Fruit fly (Drosophila melanogaster) whole organism, embryonic: ENCODE measurements around the gene CG5846.

Source experiments
- Bgb ChIP-seq: fragments of 200-800 bp; sonication (Bioruptor generic); IDR thresholded peaks from 2 replicates; pipeline ENCODE4 v1.3.6; 2022; ENCODE audit warnings: missing biosample characterization, missing genetic modification characterization; ENCODE audit not compliant: partially characterized antibody
- CG10321 ChIP-seq: fragments of 200-800 bp; sonication (Bioruptor generic); IDR thresholded peaks from 2 replicates; pipeline ENCODE4 v1.3.6; 2022; ENCODE audit warnings: missing biosample characterization, missing genetic modification characterization
- CG10543 ChIP-seq: fragments of 200-800 bp; sonication (Bioruptor generic); optimal IDR thresholded peaks from 3 replicates; lab custom pipeline; 2017; ENCODE audit warnings: missing biosample characterization, mild to moderate bottlenecking, missing genetic modification characterization, moderate library complexity
- CG11560 ChIP-seq: fragments of 200-800 bp; sonication (Bioruptor generic); IDR thresholded peaks from 3 replicates; pipeline ENCODE4 v1.3.6; 2022; ENCODE audit warnings: missing biosample characterization, missing genetic modification characterization
- CG15696 ChIP-seq: fragments of 200-800 bp; sonication (Bioruptor generic); optimal IDR thresholded peaks from 2 replicates; lab custom pipeline; 2019; ENCODE audit warnings: missing biosample characterization, mild to moderate bottlenecking, missing genetic modification characterization, moderate library complexity
- CG18262 ChIP-seq: fragments of 200-800 bp; optimal IDR thresholded peaks from 3 replicates; lab custom pipeline; 2019; ENCODE audit warnings: missing biosample characterization, mild to moderate bottlenecking, missing genetic modification characterization, moderate library complexity
- CG2116 ChIP-seq: fragments of 200-800 bp; sonication (Bioruptor generic); optimal IDR thresholded peaks from 3 replicates; lab custom pipeline; 2018; ENCODE audit warnings: missing biosample characterization, mild to moderate bottlenecking, missing genetic modification characterization
- CG30020 ChIP-seq: fragments of 200-800 bp; optimal IDR thresholded peaks from 2 replicates; lab custom pipeline; 2019; ENCODE audit warnings: missing biosample characterization, mild to moderate bottlenecking, missing genetic modification characterization, moderate library complexity
- CG32772 ChIP-seq: fragments of 200-800 bp; sonication (Bioruptor generic); IDR thresholded peaks from 2 replicates; pipeline ENCODE4 v1.3.6; 2022; ENCODE audit warnings: missing biosample characterization, missing genetic modification characterization
- CG34224 ChIP-seq: fragments of 200-800 bp; sonication (Bioruptor generic); IDR thresholded peaks from 3 replicates; pipeline ENCODE4 v1.3.6; 2022; ENCODE audit warnings: missing biosample characterization, missing genetic modification characterization; ENCODE audit not compliant: partially characterized antibody
- CG4360 ChIP-seq: fragments of 200-800 bp; sonication (Bioruptor generic); IDR thresholded peaks from 2 replicates; pipeline ENCODE4 v1.3.6; 2022; ENCODE audit warnings: missing biosample characterization, missing genetic modification characterization
- CG4617 ChIP-seq: fragments of 200-800 bp; sonication (Bioruptor generic); optimal IDR thresholded peaks from 3 replicates; lab custom pipeline; 2016; ENCODE audit warnings: missing biosample characterization, missing genetic modification characterization, borderline replicate concordance
- CG4707 ChIP-seq: fragments of 200-800 bp; sonication (Bioruptor generic); optimal IDR thresholded peaks from 2 replicates; lab custom pipeline; 2018; ENCODE audit warnings: missing biosample characterization, mild to moderate bottlenecking, missing genetic modification characterization, moderate library complexity
- CG4730 ChIP-seq: fragments of 200-800 bp; sonication (Bioruptor generic); IDR thresholded peaks from 2 replicates; pipeline ENCODE4 v1.3.6; 2022; ENCODE audit warnings: missing biosample characterization, missing genetic modification characterization
- CG4854 ChIP-seq: fragments of 200-800 bp; sonication (Bioruptor generic); optimal IDR thresholded peaks from 2 replicates; lab custom pipeline; 2016; ENCODE audit warnings: missing biosample characterization, missing genetic modification characterization, inconsistent platforms
- CG6254 ChIP-seq: fragments of 200-800 bp; sonication (Bioruptor generic); optimal IDR thresholded peaks from 3 replicates; lab custom pipeline; 2017; ENCODE audit warnings: mild to moderate bottlenecking, missing biosample characterization, missing genetic modification reagents, missing genetic modification characterization
- CG6854 ChIP-seq: fragments of 200-800 bp; sonication (Bioruptor generic); optimal IDR thresholded peaks from 3 replicates; lab custom pipeline; 2017; ENCODE audit warnings: missing biosample characterization, mild to moderate bottlenecking, missing genetic modification characterization
- CG7357 ChIP-seq: fragments of 200-800 bp; sonication (Bioruptor generic); IDR thresholded peaks from 3 replicates; pipeline ENCODE4 v1.3.6; 2022; ENCODE audit warnings: missing biosample characterization, missing genetic modification characterization
- Dip2 ChIP-seq: fragments of 200-800 bp; sonication (Bioruptor generic); IDR thresholded peaks from 2 replicates; pipeline ENCODE4 v1.3.6; 2022; ENCODE audit warnings: missing biosample characterization, missing genetic modification characterization
- E2f2 ChIP-seq: fragments of 200-800 bp; sonication (Bioruptor generic); IDR thresholded peaks from 2 replicates; pipeline ENCODE4 v1.3.6; 2022; ENCODE audit warnings: missing biosample characterization, missing genetic modification characterization
- HLH54F ChIP-seq: fragments of 200-800 bp; sonication (Bioruptor generic); optimal IDR thresholded peaks from 3 replicates; lab custom pipeline; 2016; ENCODE audit warnings: missing biosample characterization, missing genetic modification characterization
- Hsf ChIP-seq: fragments of 200-800 bp; sonication (Bioruptor generic); optimal IDR thresholded peaks from 3 replicates; lab custom pipeline; 2016; ENCODE audit warnings: missing biosample characterization, missing genetic modification characterization
- Lim3 ChIP-seq: fragments of 200-800 bp; sonication (Bioruptor generic); IDR thresholded peaks from 2 replicates; pipeline ENCODE4 v1.3.6; 2022; ENCODE audit warnings: missing biosample characterization, missing genetic modification characterization
- Lpt ChIP-seq: fragments of >200 bp; optimal IDR thresholded peaks from 2 replicates; lab custom pipeline; 2018; ENCODE audit warnings: missing biosample characterization, missing genetic modification characterization
- MBD-R2 ChIP-seq: fragments of 200-800 bp; sonication (Bioruptor generic); IDR thresholded peaks from 2 replicates; pipeline ENCODE4 v1.3.6; 2022; ENCODE audit warnings: missing biosample characterization, missing genetic modification characterization
- MTF-1 ChIP-seq: fragments of 200-800 bp; sonication (Bioruptor generic); optimal IDR thresholded peaks from 2 replicates; lab custom pipeline; 2018; ENCODE audit warnings: missing biosample characterization, mild to moderate bottlenecking, missing genetic modification characterization, borderline replicate concordance
- Mad ChIP-seq: fragments of 200-800 bp; sonication (Bioruptor generic); optimal IDR thresholded peaks from 2 replicates; lab custom pipeline; 2016; ENCODE audit warnings: missing biosample characterization, missing genetic modification characterization
- Poxn ChIP-seq: fragments of 200-800 bp; sonication (Bioruptor generic); IDR thresholded peaks from 2 replicates; pipeline ENCODE4 v1.3.6; 2022; ENCODE audit warnings: missing biosample characterization, missing genetic modification characterization
- TFAM ChIP-seq: fragments of 200-800 bp; sonication (Bioruptor generic); optimal IDR thresholded peaks from 2 replicates; lab custom pipeline; 2017; ENCODE audit warnings: missing biosample characterization, missing genetic modification characterization, inconsistent platforms
- Tbp ChIP-seq: fragments of >200 bp; optimal IDR thresholded peaks from 2 replicates; lab custom pipeline; 2018; ENCODE audit warnings: missing biosample characterization, missing genetic modification characterization
- az2 ChIP-seq: fragments of 200-800 bp; sonication (Bioruptor generic); optimal IDR thresholded peaks from 3 replicates; lab custom pipeline; 2016; ENCODE audit warnings: missing biosample characterization, missing genetic modification characterization
- corto ChIP-seq: fragments of 200-800 bp; sonication (Bioruptor generic); optimal IDR thresholded peaks from 2 replicates; lab custom pipeline; 2016; ENCODE audit warnings: missing biosample characterization, mild to moderate bottlenecking, missing genetic modification characterization, moderate library complexity
- crol ChIP-seq: fragments of 200-800 bp; sonication (Bioruptor generic); IDR thresholded peaks from 2 replicates; pipeline ENCODE4 v1.3.6; 2022; ENCODE audit warnings: missing biosample characterization, missing genetic modification characterization
- dan ChIP-seq: fragments of 200-800 bp; sonication (Bioruptor generic); IDR thresholded peaks from 2 replicates; pipeline ENCODE4 v1.3.6; 2022; ENCODE audit warnings: missing biosample characterization, missing genetic modification characterization
- danr ChIP-seq: fragments of 200-800 bp; sonication (Bioruptor generic); IDR thresholded peaks from 2 replicates; pipeline ENCODE4 v1.3.6; 2022; ENCODE audit warnings: missing biosample characterization, missing genetic modification characterization
- gce ChIP-seq: fragments of 200-800 bp; sonication (Bioruptor generic); IDR thresholded peaks from 3 replicates; pipeline ENCODE4 v1.3.6; 2022; ENCODE audit warnings: missing biosample characterization, missing genetic modification characterization
- inv ChIP-seq: fragments of 200-800 bp; sonication (Bioruptor generic); IDR thresholded peaks from 2 replicates; pipeline ENCODE4 v1.3.6; 2022; ENCODE audit warnings: missing biosample characterization, missing genetic modification characterization; ENCODE audit not compliant: partially characterized antibody
- mirr ChIP-seq: fragments of 200-800 bp; sonication (Bioruptor generic); optimal IDR thresholded peaks from 3 replicates; lab custom pipeline; 2018; ENCODE audit warnings: missing biosample characterization, mild to moderate bottlenecking, missing genetic modification characterization
- nau ChIP-seq: fragments of 200-800 bp; sonication (Bioruptor generic); optimal IDR thresholded peaks from 3 replicates; lab custom pipeline; 2017; ENCODE audit warnings: missing biosample characterization, mild to moderate bottlenecking, missing genetic modification characterization, missing genetic modification reagents
- nerfin-1 ChIP-seq: fragments of 200-800 bp; sonication (Bioruptor generic); optimal IDR thresholded peaks from 3 replicates; lab custom pipeline; 2019; ENCODE audit warnings: missing biosample characterization, mild to moderate bottlenecking, missing genetic modification characterization, moderate library complexity
- nom ChIP-seq: fragments of 200-800 bp; sonication (Bioruptor generic); optimal IDR thresholded peaks from 2 replicates; lab custom pipeline; 2017; ENCODE audit warnings: missing biosample characterization, missing genetic modification characterization, mild to moderate bottlenecking, moderate library complexity, missing genetic modification reagents
- odd ChIP-seq: fragments of 200-800 bp; sonication (Bioruptor generic); optimal IDR thresholded peaks from 2 replicates; lab custom pipeline; 2017; ENCODE audit warnings: missing biosample characterization, mild to moderate bottlenecking, missing genetic modification characterization
- pb ChIP-seq: fragments of 200-800 bp; sonication (Bioruptor generic); optimal IDR thresholded peaks from 3 replicates; lab custom pipeline; 2016; ENCODE audit warnings: missing biosample characterization, missing genetic modification characterization
- pnt ChIP-seq: fragments of 200-800 bp; sonication (Bioruptor generic); optimal IDR thresholded peaks from 3 replicates; lab custom pipeline; 2016; ENCODE audit warnings: missing biosample characterization, missing genetic modification characterization
- run ChIP-seq: fragments of 200-800 bp; sonication (Bioruptor generic); optimal IDR thresholded peaks from 3 replicates; lab custom pipeline; 2018; ENCODE audit warnings: missing biosample characterization, mild to moderate bottlenecking, missing genetic modification characterization
- slbo ChIP-seq: fragments of 200-800 bp; sonication (Bioruptor generic); IDR thresholded peaks from 2 replicates; pipeline ENCODE4 v1.3.6; 2022; ENCODE audit warnings: missing biosample characterization, missing genetic modification characterization
- sna ChIP-seq: fragments of 200-800 bp; sonication (Bioruptor generic); IDR thresholded peaks from 2 replicates; pipeline ENCODE4 v1.3.6; 2022; ENCODE audit warnings: missing biosample characterization, missing genetic modification characterization; ENCODE audit not compliant: partially characterized antibody
- sug ChIP-seq: fragments of 200-800 bp; optimal IDR thresholded peaks from 2 replicates; lab custom pipeline; 2019; ENCODE audit warnings: missing biosample characterization, mild to moderate bottlenecking, missing genetic modification characterization, moderate library complexity
- zen ChIP-seq: fragments of 200-800 bp; sonication (Bioruptor generic); optimal IDR thresholded peaks from 3 replicates; lab custom pipeline; 2018; ENCODE audit warnings: missing biosample characterization, mild to moderate bottlenecking, missing genetic modification characterization, moderate library complexity

CG5846 gene

dm6 chr2L:9966983-9967737 lies 10.1 kb upstream of the CG5846 start, which contains the start of the genes Dref and RpL13 (continued):
- TF ChIP-seq CG10543 (GFP tag; lab: Kevin White, UChicago) (peak; percentile 98), CG11560 (tag; lab: Robert Waterston, UW) (0 out of 3 replicates have a peak, but pooled peaks have one; percentile 11), run (tag; lab: Kevin White, UChicago) (peak; percentile 78), dan (GFP tag; lab: Robert Waterston, UW) (no peak), corto (GFP tag; lab: Kevin White, UChicago) (peak; percentile 77), TFAM (GFP tag; lab: Kevin White, UChicago) (peak; percentile 41), CG7357 (0 out of 3 replicates have a peak, but pooled peaks have one; percentile 41), slbo (peak; percentile 77), CG4854 (GFP tag; lab: Kevin White, UChicago) (peak; percentile 86), CG10321 (GFP tag; lab: Robert Waterston, UW) (peak; percentile 63), Bgb (peak; percentile 78), MBD-R2 (GFP tag; lab: Robert Waterston, UW) (peak; percentile 69), CG15696 (tag; lab: Kevin White, UChicago) (peak; percentile 55), az2 (GFP tag; lab: Kevin White, UChicago) (peak; percentile 66), odd (GFP tag; lab: Kevin White, UChicago) (peak; percentile 95), Lim3 (GFP tag; lab: Robert Waterston, UW) (no peak), nau (GFP tag; lab: Kevin White, UChicago) (no peak), inv (GFP tag; lab: Robert Waterston, UW) (peak; percentile 76), CG4730 (no peak; the same call in 1 of the 2 replicates), Hsf (GFP tag; lab: Kevin White, UChicago) (peak; percentile 81), crol (peak; percentile 43), Lpt (no peak), CG4707 (GFP tag; lab: Kevin White, UChicago) (peak; percentile 94), CG6854 (peak; percentile 94), mirr (peak; percentile 98), gce (GFP tag; lab: Robert Waterston, UW) (peak; percentile 90), CG4360 (GFP tag; lab: Robert Waterston, UW) (0 out of 2 replicates have a peak, but pooled peaks have one; percentile 28), CG6254 (GFP tag; lab: Kevin White, UChicago) (peak; percentile 79), pb (peak; percentile 91), pnt (peak; percentile 51)

- TF ChIP-seq danr = no peak
- TF ChIP-seq sug = peak; percentile 42
- no peak for TF ChIP-seq Dip2 (GFP tag; lab: Robert Waterston, UW)
- peak; percentile 21 for TF ChIP-seq nom (GFP tag; lab: Kevin White, UChicago)
- TF ChIP-seq HLH54F = no peak
- peak; percentile 17 for TF ChIP-seq zen
- no peak for TF ChIP-seq MTF-1 (GFP tag; lab: Kevin White, UChicago)
- TF ChIP-seq E2f2 (GFP tag; lab: Robert Waterston, UW) = peak; percentile 65
- TF ChIP-seq CG2116 (GFP tag; lab: Kevin White, UChicago) = peak; percentile 27
- no peak for TF ChIP-seq Mad
- TF ChIP-seq Tbp = no peak
- peak; percentile 11 for TF ChIP-seq nerfin-1
- peak; percentile 44 for TF ChIP-seq CG18262 (tag; lab: Kevin White, UChicago)
- no peak for TF ChIP-seq CG32772 (GFP tag; lab: Robert Waterston, UW)
- peak; percentile 60 for TF ChIP-seq CG4617 (GFP tag; lab: Kevin White, UChicago)
- TF ChIP-seq sna = 0 out of 2 replicates have a peak, but pooled peaks have one; percentile 33
- 0 out of 3 replicates have a peak, but pooled peaks have one; percentile 25 for TF ChIP-seq CG34224
- peak; percentile 48 for TF ChIP-seq CG30020
- no peak for TF ChIP-seq Poxn (GFP tag; lab: Robert Waterston, UW)
Observed at dm6 chr2L:9963603-9964042, 6.6 kb upstream of the CG5846 start, which contains the start of gene CG5850. CG5850 (minus strand) TSS chr2L:9963949.
